Fruit fly (Drosophila melanogaster): ENCODE data around the gene Ltn1.

DNA sequence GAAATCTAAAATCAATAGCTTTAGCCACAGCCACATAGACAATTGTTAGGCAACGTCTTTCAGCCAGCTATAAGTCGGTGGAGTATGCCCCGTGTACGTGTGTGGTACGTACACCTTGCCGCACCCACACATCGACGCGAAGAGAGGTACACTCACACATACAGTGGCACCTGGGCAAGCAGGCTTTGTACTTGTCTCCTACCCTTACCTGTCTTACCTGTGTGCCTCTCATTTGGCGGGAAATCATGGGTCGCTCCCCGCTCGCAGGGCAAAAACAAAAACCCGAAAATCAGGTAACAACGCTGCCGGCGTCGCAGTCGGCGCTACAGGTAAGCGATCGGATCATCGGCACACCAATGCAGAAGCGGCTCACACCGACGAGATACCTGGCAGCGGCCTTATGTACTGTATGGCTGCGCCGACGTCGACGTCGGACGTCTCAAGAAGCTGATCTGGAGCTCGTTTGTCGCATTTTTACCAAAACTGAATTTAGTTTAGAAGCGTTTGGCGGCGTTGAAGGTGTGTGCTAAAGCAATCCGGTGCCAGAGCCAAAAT lies 10.1 kb upstream of the Ltn1 start:
- TF ChIP-seq psq (optimal IDR thresholded peaks at IDR 0.05): no peak
- no peak for TF ChIP-seq h (optimal IDR thresholded peaks at IDR 0.05)
- TF ChIP-seq insv (optimal IDR thresholded peaks at IDR 0.05): no peak
- no peak for TF ChIP-seq Sin3A (optimal IDR thresholded peaks at IDR 0.05)
- TF ChIP-seq Myc (optimal IDR thresholded peaks at IDR 0.05): no peak
- no peak for TF ChIP-seq ttk (optimal IDR thresholded peaks at IDR 0.05)
